Worm (Caenorhabditis elegans) whole organism, L4 larva: ENCODE results near the gene H10D18.5.

ENCODE experiments used
- F44E2.7 ChIP-seq: fragments of 200-800 bp; sonication (Bioruptor generic); IDR thresholded peaks from 2 replicates; pipeline ENCODE4 v2.1.2; 2022; ENCODE audit warnings: missing genetic modification characterization, missing compliant biosample characterization
- T20F7.1 ChIP-seq: fragments of 200-800 bp; sonication (Bioruptor generic); optimal IDR thresholded peaks from 2 replicates; lab custom pipeline; 2018; ENCODE audit warnings: mild to moderate bottlenecking, missing genetic modification characterization, missing compliant biosample characterization
- Y48G9A.11 ChIP-seq: fragments of 200-800 bp; sonication (Bioruptor generic); IDR thresholded peaks from 2 replicates; pipeline ENCODE4 v1.3.6; 2022; ENCODE audit warnings: missing genetic modification reagents, missing genetic modification characterization, missing compliant biosample characterization
- Y5F2A.4 ChIP-seq: fragments of 200-800 bp; sonication (Bioruptor generic); optimal IDR thresholded peaks from 2 replicates; lab custom pipeline; 2018; ENCODE audit warnings: mild to moderate bottlenecking, missing genetic modification characterization, missing compliant biosample characterization
- aha-1 ChIP-seq: fragments of 150-350 bp; peaks from one replicate; lab custom pipeline; 2014; ENCODE audit warnings: missing biosample characterization, missing genetic modification characterization
- arid-1 ChIP-seq: fragments of 200-800 bp; sonication (Bioruptor generic); conservative IDR thresholded peaks from 2 replicates; pipeline ENCODE4 v1.3.6; 2022; ENCODE audit warnings: missing genetic modification reagents, missing genetic modification characterization, missing compliant biosample characterization
- ceh-28 ChIP-seq: fragments of 150-350 bp; optimal IDR thresholded peaks from 2 replicates; lab custom pipeline; 2014; ENCODE audit warnings: missing biosample characterization, missing genetic modification reagents, missing genetic modification characterization
- cey-2 ChIP-seq: sonication (generic microtip); optimal IDR thresholded peaks from 3 replicates; lab custom pipeline; 2017; ENCODE audit warnings: missing genetic modification characterization, mild to moderate bottlenecking, missing compliant biosample characterization, antibody characterized with exemption, borderline replicate concordance; ENCODE audit not compliant: insufficient read depth
- daf-12 ChIP-seq: fragments of 150-350 bp; optimal IDR thresholded peaks from 2 replicates; lab custom pipeline; 2014; ENCODE audit warnings: missing biosample characterization, missing genetic modification reagents, missing genetic modification characterization
- daf-16 ChIP-seq, 3 experiments: sonication (generic microtip); optimal IDR thresholded peaks; 2 replicates each; lab custom pipeline; 2016 to 2017; ENCODE audit warnings: missing genetic modification characterization in 3 of 3, missing genetic modification reagents in 3 of 3, mild to moderate bottlenecking in 2 of 3, missing compliant biosample characterization in 2 of 3, missing biosample characterization in 1 of 3, moderate library complexity in 1 of 3
- daf-8 ChIP-seq: fragments of 200-800 bp; sonication (Bioruptor generic); IDR thresholded peaks from 2 replicates; pipeline ENCODE4 v1.3.6; 2022; ENCODE audit warnings: missing genetic modification characterization, missing compliant biosample characterization
- dmd-6 ChIP-seq: fragments of 200-800 bp; sonication (Bioruptor generic); IDR thresholded peaks from 2 replicates; pipeline ENCODE4 v1.3.6; 2022; ENCODE audit warnings: missing genetic modification reagents, missing genetic modification characterization, missing compliant biosample characterization
- dpl-1 ChIP-seq: fragments of 150-350 bp; optimal IDR thresholded peaks from 2 replicates; lab custom pipeline; 2014; ENCODE audit warnings: missing biosample characterization, missing genetic modification reagents, missing genetic modification characterization
- dve-1 ChIP-seq: sonication (generic microtip); optimal IDR thresholded peaks from 2 replicates; lab custom pipeline; 2017; ENCODE audit warnings: antibody characterized with exemption, mild to moderate bottlenecking, missing genetic modification characterization, missing compliant biosample characterization; ENCODE audit not compliant: insufficient read depth
- egl-27 ChIP-seq: sonication (generic microtip); optimal IDR thresholded peaks from 3 replicates; lab custom pipeline; 2017; ENCODE audit warnings: missing biosample characterization, missing genetic modification reagents, missing genetic modification characterization
- fkh-10 ChIP-seq: fragments of 150-350 bp; optimal IDR thresholded peaks from 2 replicates; lab custom pipeline; 2014; ENCODE audit warnings: missing biosample characterization, missing genetic modification reagents, missing genetic modification characterization
- fos-1 ChIP-seq: fragments of 150-350 bp; optimal IDR thresholded peaks from 2 replicates; lab custom pipeline; 2014; ENCODE audit warnings: missing biosample characterization, missing genetic modification characterization
- hif-1 ChIP-seq, 2 experiments: sonication (generic microtip); optimal IDR thresholded peaks; 2 replicates each; lab custom pipeline; 2016 to 2017; ENCODE audit warnings: missing compliant biosample characterization in 2 of 2, missing genetic modification characterization in 2 of 2, missing genetic modification reagents in 2 of 2, missing genotype in 2 of 2, mild to moderate bottlenecking in 1 of 2
- hlh-11 ChIP-seq: fragments of 200-800 bp; sonication (Bioruptor generic); optimal IDR thresholded peaks from 2 replicates; lab custom pipeline; 2018; ENCODE audit warnings: mild to moderate bottlenecking, missing genetic modification characterization, missing compliant biosample characterization
- lir-3 ChIP-seq: sonication (generic microtip); optimal IDR thresholded peaks from 2 replicates; lab custom pipeline; 2016; ENCODE audit warnings: mild to moderate bottlenecking, missing genetic modification characterization, missing compliant biosample characterization
- mxl-3 ChIP-seq: fragments of 200-800 bp; sonication (Bioruptor generic); optimal IDR thresholded peaks from 2 replicates; lab custom pipeline; 2018; ENCODE audit warnings: mild to moderate bottlenecking, missing genetic modification characterization, missing compliant biosample characterization
- nhr-6 ChIP-seq: fragments of 150-350 bp; optimal IDR thresholded peaks from 2 replicates; lab custom pipeline; 2014; ENCODE audit warnings: missing biosample characterization, missing genetic modification characterization
- set-16 ChIP-seq: fragments of 200-800 bp; sonication (Bioruptor generic); IDR thresholded peaks from 2 replicates; pipeline ENCODE4 v1.3.6; 2022; ENCODE audit warnings: missing genetic modification reagents, missing genetic modification characterization, missing compliant biosample characterization
- tag-97 ChIP-seq: fragments of 200-800 bp; sonication (Bioruptor generic); IDR thresholded peaks from 2 replicates; pipeline ENCODE4 v1.3.6; 2022; ENCODE audit warnings: missing genetic modification characterization, missing compliant biosample characterization
- unc-130 ChIP-seq: sonication (generic microtip); optimal IDR thresholded peaks from 2 replicates; lab custom pipeline; 2016; ENCODE audit warnings: missing genetic modification reagents, missing genetic modification characterization, missing compliant biosample characterization
- unc-62 ChIP-seq, 3 experiments: fragments of 150-350 bp in 1 of 3; sonication (generic microtip); optimal IDR thresholded peaks in 2 of 3; peaks in 1 of 3; 1 replicate in 1 of 3; 2 replicates in 2 of 3; lab custom pipeline; 2014 to 2017; ENCODE audit warnings: missing biosample characterization in 3 of 3, missing genetic modification characterization in 3 of 3, missing genetic modification reagents in 3 of 3, missing genotype in 1 of 3

Gene H10D18.5

ce11 chrV:3801787-3802417 is 29.6 kb downstream of the H10D18.5 start:
- TF ChIP-seq aha-1 (tag; lab: Kevin White, UChicago), result peak; percentile 66
- TF ChIP-seq unc-62 (GFP tag; optimal IDR thresholded peaks at IDR 0.05 in 1 of 2; lab: Kevin White, UChicago), result peak in 1 of 2 experiments; percentile 92
- no peak for TF ChIP-seq unc-62 (tag; optimal IDR thresholded peaks at IDR 0.05; lab: Kevin White, UChicago)
- TF ChIP-seq dpl-1 (GFP tag; lab: Kevin White, UChicago), result no peak

ce11 chrV:3800378-3800777 is 31.1 kb downstream of the H10D18.5 start, which contains the start of gene srt-30:
srt-30 (minus strand) TSS chrV:3800478.
- no peak for TF ChIP-seq cey-2 (tag; lab: Kevin White, UChicago)
- TF ChIP-seq hif-1 (tag; optimal IDR thresholded peaks at IDR 0.05; lab: Kevin White, UChicago), result no peak
- TF ChIP-seq set-16 (GFP tag; lab: Robert Waterston, UW), result no peak
- TF ChIP-seq F44E2.7, result no peak
- no peak for TF ChIP-seq lir-3
- TF ChIP-seq hlh-11 (tag; lab: Kevin White, UChicago), result no peak
- no peak for TF ChIP-seq Y5F2A.4 (GFP tag; lab: Kevin White, UChicago)
- TF ChIP-seq egl-27, result no peak
- TF ChIP-seq Y48G9A.11 (GFP tag; lab: Robert Waterston, UW), result no peak
- no peak for TF ChIP-seq unc-62 (GFP tag; optimal IDR thresholded peaks at IDR 0.05 in 1 of 2; lab: Kevin White, UChicago)
- TF ChIP-seq unc-62 (tag; optimal IDR thresholded peaks at IDR 0.05; lab: Kevin White, UChicago), result no peak
- no peak for TF ChIP-seq ceh-28 (tag; lab: Kevin White, UChicago)
- TF ChIP-seq dve-1 (tag; lab: Kevin White, UChicago), result no peak
- TF ChIP-seq daf-12 (tag; lab: Kevin White, UChicago), result no peak
- no peak for TF ChIP-seq dmd-6
- TF ChIP-seq aha-1 (tag; lab: Kevin White, UChicago), result no peak
- TF ChIP-seq daf-16 (GFP tag; optimal IDR thresholded peaks at IDR 0.05; lab: Kevin White, UChicago), result no peak
- no peak for TF ChIP-seq daf-16 (tag; optimal IDR thresholded peaks at IDR 0.05; lab: Kevin White, UChicago)
- no peak for TF ChIP-seq fos-1 (tag; lab: Kevin White, UChicago)
- no peak for TF ChIP-seq T20F7.1 (GFP tag; lab: Kevin White, UChicago)
- no peak for TF ChIP-seq nhr-6 (tag; lab: Kevin White, UChicago)
- no peak for TF ChIP-seq arid-1

- TF ChIP-seq mxl-3 (GFP tag; lab: Kevin White, UChicago), result no peak
- peak in 1 of 2 experiments; percentile 90 for TF ChIP-seq unc-62 (GFP tag; optimal IDR thresholded peaks at IDR 0.05 in 1 of 2; lab: Kevin White, UChicago)
- TF ChIP-seq unc-62 (tag; optimal IDR thresholded peaks at IDR 0.05; lab: Kevin White, UChicago), result no peak
Measured at ce11 chrV:3799737-3800136, 31.8 kb downstream of the H10D18.5 start.

- TF ChIP-seq mxl-3 (GFP tag; lab: Kevin White, UChicago) (no peak), set-16 (GFP tag; lab: Robert Waterston, UW) (peak; percentile 70)
Measured at ce11 chrV:3790424-3790823, 41.1 kb downstream of the H10D18.5 start.

ce11 chrV:3789770-3790169 is 41.7 kb downstream of the H10D18.5 start, which contains the start of gene R08F11.7:
R08F11.7 (plus strand) TSS chrV:3790070.
- TF ChIP-seq aha-1 (tag; lab: Kevin White, UChicago), result peak; percentile 82
- no peak for TF ChIP-seq daf-8

- no peak for TF ChIP-seq daf-8
- no peak for TF ChIP-seq unc-130
- peak; percentile 68 for TF ChIP-seq fkh-10 (GFP tag; lab: Kevin White, UChicago)
- TF ChIP-seq tag-97 (GFP tag; lab: Robert Waterston, UW), result no peak
- TF ChIP-seq aha-1 (tag; lab: Kevin White, UChicago), result peak; percentile 63
- TF ChIP-seq, all 104 proteins: peak for 2
Measured at ce11 chrV:3788538-3788937, 43.0 kb downstream of the H10D18.5 start.
